Worm (Caenorhabditis elegans) whole organism, dauer: ENCODE measurements around the gene rpl-2.

Experiments used
- unc-62 ChIP-seq: sonication (generic microtip); optimal IDR thresholded peaks from 2 replicates; lab custom pipeline; 2017; ENCODE audit warnings: missing biosample characterization, missing genetic modification reagents, missing genetic modification characterization

rpl-2 gene

ce11 chrV:20525816-20526459, 46.4 kb downstream of the rpl-2 start, which contains the start of the genes srh-166 and Y38H6C.24:
Gene srh-166, minus strand, starts transcription at chrV:20525866.
Gene Y38H6C.24, plus strand, starts transcription at chrV:20526435.
- TF ChIP-seq unc-62 (GFP tag; lab: Kevin White, UChicago), result no peak

DNA sequence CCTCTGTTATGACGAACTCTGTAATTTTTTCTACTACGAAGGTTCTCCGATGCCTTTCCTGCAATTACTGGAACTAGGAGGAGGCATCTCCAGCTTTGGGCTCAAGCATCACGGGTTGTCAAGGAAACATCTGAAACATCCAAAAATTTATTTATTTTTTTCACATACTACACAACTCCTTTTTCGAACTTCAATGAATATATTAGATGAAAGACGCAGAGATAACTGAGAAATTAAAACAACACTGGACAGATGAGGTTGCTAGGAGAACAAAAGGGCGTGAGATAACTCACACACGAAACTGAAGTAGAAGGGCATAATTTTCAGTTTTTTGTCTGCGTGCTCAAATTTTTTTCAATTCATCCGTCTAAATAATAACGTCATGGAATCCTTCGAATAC, 48.0 kb downstream of the rpl-2 start, which contains the start of gene Y38H6C.13:
Gene Y38H6C.13 (plus strand): TSS at position 301 of the 400 bp plus-strand sequence.
- no peak for TF ChIP-seq unc-62 (GFP tag; lab: Kevin White, UChicago)
